Fruit fly (Drosophila melanogaster) whole organism: Measurements from ENCODE around the gene CG42495.

Source experiments
- CG8478 ChIP-seq: fragments of >200 bp; optimal IDR thresholded peaks from 2 replicates; lab custom pipeline; 2018; ENCODE audit warnings: inconsistent platforms
- Dll ChIP-seq: fragments of >200 bp; optimal IDR thresholded peaks from 2 replicates; lab custom pipeline; 2017
- EcR ChIP-seq, 2 experiments: fragments of >200 bp; optimal IDR thresholded peaks; 2 replicates each; lab custom pipeline; 2017; ENCODE audit warnings: missing biosample characterization in 2 of 2, missing genetic modification characterization in 2 of 2, missing genetic modification reagents in 2 of 2
- pan ChIP-seq: fragments of >200 bp; optimal IDR thresholded peaks from 2 replicates; lab custom pipeline; 2017
- psq ChIP-seq: fragments of >200 bp; optimal IDR thresholded peaks from 2 replicates; lab custom pipeline; 2017
- usp ChIP-seq: fragments of >200 bp; optimal IDR thresholded peaks from 2 replicates; lab custom pipeline; 2017; ENCODE audit warnings: missing biosample characterization, missing genetic modification characterization, mixed read lengths

CG42495 gene

dm6 chr3L:18669874-18670273 lies 2.7 kb downstream of the CG42495 start:
- TF ChIP-seq usp (GFP tag; lab: Kevin White, UChicago), result no peak
- no peak for TF ChIP-seq Dll (lab: Kevin White, UChicago)
- no peak for TF ChIP-seq EcR (GFP tag; optimal IDR thresholded peaks at IDR 0.05; lab: Kevin White, UChicago)
- TF ChIP-seq CG8478 (lab: Kevin White, UChicago), result no peak
- TF ChIP-seq psq (lab: Kevin White, UChicago), result no peak
- no peak for TF ChIP-seq pan (lab: Kevin White, UChicago)

dm6 chr3L:18672203-18672602 lies 5.0 kb downstream of the CG42495 start:
- no peak for TF ChIP-seq psq (lab: Kevin White, UChicago)
- TF ChIP-seq CG8478 (lab: Kevin White, UChicago), result no peak
- no peak for TF ChIP-seq pan (lab: Kevin White, UChicago)
- no peak for TF ChIP-seq Dll (lab: Kevin White, UChicago)
- no peak for TF ChIP-seq usp (GFP tag; lab: Kevin White, UChicago)
- TF ChIP-seq EcR (GFP tag; optimal IDR thresholded peaks at IDR 0.05; lab: Kevin White, UChicago), result no peak

- TF ChIP-seq CG8478 (lab: Kevin White, UChicago) (no peak), usp (GFP tag; lab: Kevin White, UChicago) (no peak), pan (lab: Kevin White, UChicago) (no peak), EcR (GFP tag; optimal IDR thresholded peaks at IDR 0.05; lab: Kevin White, UChicago) (no peak), psq (lab: Kevin White, UChicago) (no peak), Dll (lab: Kevin White, UChicago) (no peak)
Observed at dm6 chr3L:18672986-18673633, 5.9 kb downstream of the CG42495 start, which contains the start of gene Capr. Gene Capr, minus strand, starts transcription at chr3L:18673324.

- TF ChIP-seq usp (GFP tag; lab: Kevin White, UChicago) (no peak), CG8478 (lab: Kevin White, UChicago) (no peak), psq (lab: Kevin White, UChicago) (no peak), EcR (GFP tag; optimal IDR thresholded peaks at IDR 0.05; lab: Kevin White, UChicago) (no peak), Dll (lab: Kevin White, UChicago) (no peak), pan (lab: Kevin White, UChicago) (no peak)
Observed at dm6 chr3L:18675363-18675866, 8.3 kb downstream of the CG42495 start, which contains the start of the genes GNBP2 and GNBP1. Gene GNBP2, minus strand, starts transcription at chr3L:18675413. Gene GNBP1, plus strand, starts transcription at chr3L:18675800.

- no peak for TF ChIP-seq usp (GFP tag; lab: Kevin White, UChicago)
Observed at dm6 chr3L:18681550-18682217, 14.5 kb downstream of the CG42495 start, which contains the start of the genes Sgf11 and CG32202. Gene Sgf11, minus strand, starts transcription at chr3L:18681836. Gene CG32202, plus strand, starts transcription at chr3L:18682184.

dm6 chr3L:18683846-18684245 lies 16.7 kb downstream of the CG42495 start, which contains the start of gene Chmp1:
Gene Chmp1, minus strand, starts transcription at chr3L:18684061.
- TF ChIP-seq usp (GFP tag; lab: Kevin White, UChicago) (no peak), EcR (GFP tag; optimal IDR thresholded peaks at IDR 0.05; lab: Kevin White, UChicago) (no peak), psq (lab: Kevin White, UChicago) (no peak), pan (lab: Kevin White, UChicago) (no peak), CG8478 (lab: Kevin White, UChicago) (no peak), Dll (lab: Kevin White, UChicago) (no peak)

dm6 chr3L:18686220-18686801 lies 19.1 kb downstream of the CG42495 start, which contains the start of gene Cyp12c1:
Gene Cyp12c1, minus strand, starts transcription at chr3L:18686319.
- TF ChIP-seq EcR (GFP tag; optimal IDR thresholded peaks at IDR 0.05; lab: Kevin White, UChicago), result no peak
- no peak for TF ChIP-seq pan (lab: Kevin White, UChicago)
- no peak for TF ChIP-seq CG8478 (lab: Kevin White, UChicago)
- no peak for TF ChIP-seq psq (lab: Kevin White, UChicago)
- TF ChIP-seq Dll (lab: Kevin White, UChicago), result no peak
- TF ChIP-seq usp (GFP tag; lab: Kevin White, UChicago), result no peak

dm6 chr3L:18693887-18694286 lies 26.7 kb downstream of the CG42495 start, which contains the start of gene CG6893:
Gene CG6893, plus strand, starts transcription at chr3L:18694187.
- TF ChIP-seq Dll (lab: Kevin White, UChicago) (no peak), psq (lab: Kevin White, UChicago) (no peak), EcR (GFP tag; optimal IDR thresholded peaks at IDR 0.05; lab: Kevin White, UChicago) (no peak), usp (GFP tag; lab: Kevin White, UChicago) (no peak), pan (lab: Kevin White, UChicago) (no peak)

dm6 chr3L:18698312-18698711 lies 31.2 kb downstream of the CG42495 start, which contains the start of gene Dic4:
Gene Dic4, minus strand, starts transcription at chr3L:18698412.
- TF ChIP-seq EcR (GFP tag; optimal IDR thresholded peaks at IDR 0.05; lab: Kevin White, UChicago) (no peak), Dll (lab: Kevin White, UChicago) (no peak), psq (lab: Kevin White, UChicago) (no peak), usp (GFP tag; lab: Kevin White, UChicago) (no peak), pan (lab: Kevin White, UChicago) (no peak), CG8478 (lab: Kevin White, UChicago) (no peak)
